Fruit fly (Drosophila melanogaster) whole organism, pupa: ENCODE results near the gene Tti1.

Experiments
- CG10348 ChIP-seq: fragments of 200-800 bp; sonication (Bioruptor generic); IDR thresholded peaks from 2 replicates; pipeline ENCODE4 v1.3.6; 2022; ENCODE audit warnings: missing biosample characterization, missing genetic modification characterization
- CG12605 ChIP-seq: fragments of 200-800 bp; sonication (Bioruptor generic); IDR thresholded peaks from 2 replicates; pipeline ENCODE4 v1.3.6; 2022; ENCODE audit warnings: missing biosample characterization, missing genetic modification characterization
- CG13204 ChIP-seq: fragments of 200-800 bp; sonication (Bioruptor generic); optimal IDR thresholded peaks from 2 replicates; lab custom pipeline; 2018; ENCODE audit warnings: missing biosample characterization, mild to moderate bottlenecking, missing genetic modification characterization, moderate library complexity
- CG14655 ChIP-seq: fragments of 200-800 bp; sonication (Bioruptor generic); optimal IDR thresholded peaks from 3 replicates; lab custom pipeline; 2017; ENCODE audit warnings: mild to moderate bottlenecking, missing biosample characterization, missing genetic modification reagents, missing genetic modification characterization
- CG15710 ChIP-seq: fragments of 200-800 bp; sonication (Bioruptor generic); optimal IDR thresholded peaks from 2 replicates; lab custom pipeline; 2018; ENCODE audit warnings: missing biosample characterization, mild to moderate bottlenecking, missing genetic modification characterization, moderate library complexity
- CG17806 ChIP-seq: fragments of 200-800 bp; sonication (Bioruptor generic); optimal IDR thresholded peaks from 2 replicates; lab custom pipeline; 2018; ENCODE audit warnings: missing biosample characterization, mild to moderate bottlenecking, missing genetic modification characterization, moderate library complexity
- CG32121 ChIP-seq: fragments of 200-800 bp; sonication (Bioruptor generic); IDR thresholded peaks from 2 replicates; pipeline ENCODE4 v1.3.6; 2022; ENCODE audit warnings: missing biosample characterization, missing genetic modification characterization
- CG34367 ChIP-seq: fragments of 200-800 bp; sonication (Bioruptor generic); optimal IDR thresholded peaks from 2 replicates; lab custom pipeline; 2018; ENCODE audit warnings: missing biosample characterization, mild to moderate bottlenecking, missing genetic modification characterization
- CG4496 ChIP-seq: fragments of 200-800 bp; sonication (Bioruptor generic); IDR thresholded peaks from 3 replicates; pipeline ENCODE4 v1.3.6; 2022; ENCODE audit warnings: missing biosample characterization, missing genetic modification characterization
- CG8159 ChIP-seq: fragments of 200-800 bp; sonication (Bioruptor generic); optimal IDR thresholded peaks from 3 replicates; lab custom pipeline; 2018; ENCODE audit warnings: missing biosample characterization, mild to moderate bottlenecking, missing genetic modification characterization, moderate library complexity
- CG8301 ChIP-seq: fragments of 200-800 bp; sonication (Bioruptor generic); optimal IDR thresholded peaks from 2 replicates; lab custom pipeline; 2018; ENCODE audit warnings: missing biosample characterization, mild to moderate bottlenecking, missing genetic modification characterization
- CG9948 ChIP-seq: fragments of 200-800 bp; sonication (Bioruptor generic); optimal IDR thresholded peaks from 2 replicates; lab custom pipeline; 2018; ENCODE audit warnings: missing biosample characterization, mild to moderate bottlenecking, missing genetic modification characterization, moderate library complexity
- D1 ChIP-seq: fragments of 200-800 bp; sonication (Bioruptor generic); optimal IDR thresholded peaks from 2 replicates; lab custom pipeline; 2018; ENCODE audit warnings: missing biosample characterization, mild to moderate bottlenecking, missing genetic modification characterization, moderate library complexity
- EcR ChIP-seq: fragments of 200-800 bp; sonication (Bioruptor generic); optimal IDR thresholded peaks from 3 replicates; lab custom pipeline; 2019; ENCODE audit warnings: missing biosample characterization, missing genetic modification characterization, mild to moderate bottlenecking, moderate library complexity, missing genetic modification reagents
- Ets98B ChIP-seq: fragments of 200-800 bp; sonication (Bioruptor generic); IDR thresholded peaks from 2 replicates; pipeline ENCODE4 v1.3.6; 2022; ENCODE audit warnings: missing biosample characterization, missing genetic modification characterization
- Pif1A ChIP-seq: fragments of 200-800 bp; sonication (Bioruptor generic); optimal IDR thresholded peaks from 3 replicates; lab custom pipeline; 2016; ENCODE audit warnings: missing biosample characterization, missing genetic modification characterization
- Pif1B ChIP-seq: fragments of 200-800 bp; sonication (Bioruptor generic); optimal IDR thresholded peaks from 3 replicates; lab custom pipeline; 2016; ENCODE audit warnings: missing biosample characterization, missing genetic modification characterization
- Snoo ChIP-seq: fragments of 200-800 bp; sonication (Bioruptor generic); optimal IDR thresholded peaks from 3 replicates; lab custom pipeline; 2017; ENCODE audit warnings: missing biosample characterization, mild to moderate bottlenecking, missing genetic modification characterization, inconsistent platforms
- fd96Ca ChIP-seq: fragments of 200-800 bp; sonication (Bioruptor generic); IDR thresholded peaks from 3 replicates; pipeline ENCODE4 v1.3.6; 2022; ENCODE audit warnings: missing biosample characterization, missing genetic modification characterization
- gl ChIP-seq: fragments of 200-800 bp; sonication (Bioruptor generic); optimal IDR thresholded peaks from 2 replicates; lab custom pipeline; 2018; ENCODE audit warnings: missing biosample characterization, mild to moderate bottlenecking, missing genetic modification characterization
- rn ChIP-seq: fragments of 200-800 bp; sonication (Bioruptor generic); IDR thresholded peaks from 2 replicates; pipeline ENCODE4 v1.3.6; 2022; ENCODE audit warnings: missing biosample characterization, missing genetic modification characterization

Gene Tti1

dm6 chr3R:9762955-9763931 is 8.8 kb upstream of the Tti1 start, which contains the start of the genes Snap24 and CG8478:
Gene Snap24 (minus strand): TSS chr3R:9763150.
Gene CG8478 (plus strand): TSS chr3R:9763650.
- TF ChIP-seq CG9948 (tag; lab: Kevin White, UChicago), result peak; percentile 28
- TF ChIP-seq CG32121 (GFP tag; lab: Robert Waterston, UW), result no peak
- TF ChIP-seq Snoo (tag; lab: Kevin White, UChicago), result peak; percentile 12
- TF ChIP-seq, all 21 proteins: peak for 2

dm6 chr3R:9759360-9760191 is 5.1 kb upstream of the Tti1 start, which contains the start of gene Mpi:
Gene Mpi (plus strand): TSS chr3R:9759622.
- TF ChIP-seq CG4496 (GFP tag; lab: Robert Waterston, UW) (peak; percentile 35; the same call in 1 of the 3 replicates), D1 (no peak), CG14655 (GFP tag; lab: Kevin White, UChicago) (no peak), gl (tag; lab: Kevin White, UChicago) (no peak), CG32121 (GFP tag; lab: Robert Waterston, UW) (no peak; the same call in 1 of the 2 replicates), fd96Ca (no peak), CG10348 (GFP tag; lab: Robert Waterston, UW) (no peak), CG12605 (GFP tag; lab: Robert Waterston, UW) (no peak), rn (GFP tag; lab: Robert Waterston, UW) (no peak), Pif1A (GFP tag; lab: Kevin White, UChicago) (no peak), CG34367 (tag; lab: Kevin White, UChicago) (no peak), CG8159 (tag; lab: Kevin White, UChicago) (no peak), CG8301 (tag; lab: Kevin White, UChicago) (no peak), CG13204 (no peak), CG17806 (tag; lab: Kevin White, UChicago) (peak; percentile 18), Pif1B (no peak), Snoo (tag; lab: Kevin White, UChicago) (peak; percentile 33), Ets98B (no peak), CG15710 (tag; lab: Kevin White, UChicago) (no peak), EcR (GFP tag; lab: Kevin White, UChicago) (peak; percentile 64), CG9948 (tag; lab: Kevin White, UChicago) (no peak)

- TF ChIP-seq EcR (GFP tag; lab: Kevin White, UChicago), result peak; percentile 54
- no peak for TF ChIP-seq CG17806 (tag; lab: Kevin White, UChicago)
- no peak for TF ChIP-seq Pif1B
Observed at dm6 chr3R:9756187-9756586, 1.7 kb upstream of the Tti1 start, which contains the start of the genes Alg12 and Rpt3R. Gene Alg12 (plus strand): TSS chr3R:9756491. Gene Rpt3R (minus strand): TSS chr3R:9756510.

- no peak for TF ChIP-seq CG17806 (tag; lab: Kevin White, UChicago)
- no peak for TF ChIP-seq CG12605 (GFP tag; lab: Robert Waterston, UW)
- TF ChIP-seq CG32121 (GFP tag; lab: Robert Waterston, UW), result no peak
- TF ChIP-seq Pif1B, result no peak
- no peak for TF ChIP-seq EcR (GFP tag; lab: Kevin White, UChicago)
- TF ChIP-seq D1, result no peak
- no peak for TF ChIP-seq CG9948 (tag; lab: Kevin White, UChicago)
- no peak for TF ChIP-seq fd96Ca
- no peak for TF ChIP-seq rn (GFP tag; lab: Robert Waterston, UW)
- no peak for TF ChIP-seq CG10348 (GFP tag; lab: Robert Waterston, UW)
- no peak for TF ChIP-seq Snoo (tag; lab: Kevin White, UChicago)
- TF ChIP-seq Ets98B, result no peak
- no peak for TF ChIP-seq CG14655 (GFP tag; lab: Kevin White, UChicago)
- TF ChIP-seq CG8301 (tag; lab: Kevin White, UChicago), result no peak
- no peak for TF ChIP-seq CG4496 (GFP tag; lab: Robert Waterston, UW)
- TF ChIP-seq CG34367 (tag; lab: Kevin White, UChicago), result no peak
- TF ChIP-seq gl (tag; lab: Kevin White, UChicago), result no peak
- TF ChIP-seq CG8159 (tag; lab: Kevin White, UChicago), result no peak
- TF ChIP-seq, all 21 proteins: peak for 0
Observed at dm6 chr3R:9747900-9748663, 6.4 kb downstream of the Tti1 start.

- TF ChIP-seq Pif1B (no peak), CG32121 (GFP tag; lab: Robert Waterston, UW) (no peak), Snoo (tag; lab: Kevin White, UChicago) (no peak), gl (tag; lab: Kevin White, UChicago) (no peak), CG8159 (tag; lab: Kevin White, UChicago) (no peak), rn (GFP tag; lab: Robert Waterston, UW) (no peak), CG4496 (GFP tag; lab: Robert Waterston, UW) (no peak), CG9948 (tag; lab: Kevin White, UChicago) (no peak), fd96Ca (no peak), CG14655 (GFP tag; lab: Kevin White, UChicago) (no peak), CG34367 (tag; lab: Kevin White, UChicago) (no peak), D1 (no peak), CG12605 (GFP tag; lab: Robert Waterston, UW) (no peak), CG10348 (GFP tag; lab: Robert Waterston, UW) (no peak), CG17806 (tag; lab: Kevin White, UChicago) (no peak), Pif1A (GFP tag; lab: Kevin White, UChicago) (no peak), CG15710 (tag; lab: Kevin White, UChicago) (no peak), CG8301 (tag; lab: Kevin White, UChicago) (no peak), EcR (GFP tag; lab: Kevin White, UChicago) (no peak)
- TF ChIP-seq, all 21 proteins: peak for 0
Observed at dm6 chr3R:9747875-9747899, 6.8 kb downstream of the Tti1 start, which contains the start of gene PpD3. Gene PpD3 (plus strand): TSS chr3R:9747875.
